Worm (Caenorhabditis elegans) whole organism, mixed stage, embryonic: ENCODE results near the gene atg-16.1.
A peak's percentile ranks its signal among the peaks of the same experiment; 100 is the strongest.

Experiments used
- M03D4.4 ChIP-seq: sonication (generic microtip); optimal IDR thresholded peaks from 2 replicates; lab custom pipeline; 2017; ENCODE audit warnings: mild to moderate bottlenecking, missing genetic modification characterization, missing compliant biosample characterization
- bed-3 ChIP-seq: fragments of 200-800 bp; sonication (Bioruptor generic); optimal IDR thresholded peaks from 3 replicates; lab custom pipeline; 2018; ENCODE audit warnings: mild to moderate bottlenecking, missing genetic modification characterization, moderate library complexity, missing compliant biosample characterization
- blmp-1 ChIP-seq: fragments of 150-350 bp; optimal IDR thresholded peaks from 2 replicates; lab custom pipeline; 2014; ENCODE audit warnings: missing biosample characterization, missing genetic modification characterization
- ceh-39 ChIP-seq: fragments of 150-350 bp; optimal IDR thresholded peaks from 2 replicates; lab custom pipeline; 2014; ENCODE audit warnings: missing biosample characterization, missing genetic modification characterization
- ceh-43 ChIP-seq: fragments of 200-800 bp; sonication (Bioruptor generic); optimal IDR thresholded peaks from 2 replicates; lab custom pipeline; 2018; ENCODE audit warnings: mild to moderate bottlenecking, missing genetic modification characterization, moderate library complexity, missing compliant biosample characterization
- ces-1 ChIP-seq: fragments of 150-350 bp; optimal IDR thresholded peaks from 2 replicates; lab custom pipeline; 2014; ENCODE audit warnings: missing biosample characterization, missing genetic modification reagents, missing genetic modification characterization
- cnd-1 ChIP-seq: fragments of 200-800 bp; sonication (Bioruptor generic); optimal IDR thresholded peaks from 2 replicates; lab custom pipeline; 2018; ENCODE audit warnings: mild to moderate bottlenecking, missing genetic modification characterization, missing compliant biosample characterization
- drap-1 ChIP-seq: fragments of 200-800 bp; sonication (Bioruptor generic); optimal IDR thresholded peaks from 3 replicates; lab custom pipeline; 2018; ENCODE audit warnings: mild to moderate bottlenecking, missing genetic modification characterization, missing compliant biosample characterization
- elt-1 ChIP-seq: sonication (generic microtip); optimal IDR thresholded peaks from 2 replicates; lab custom pipeline; 2017; ENCODE audit warnings: missing genetic modification characterization, mild to moderate bottlenecking, missing compliant biosample characterization, antibody characterized with exemption, moderate library complexity, borderline replicate concordance; ENCODE audit not compliant: insufficient read depth
- elt-3 ChIP-seq: fragments of 150-350 bp; optimal IDR thresholded peaks from 2 replicates; lab custom pipeline; 2014; ENCODE audit warnings: missing biosample characterization, missing genetic modification characterization
- flh-1 ChIP-seq: fragments of 200-800 bp; sonication (Bioruptor generic); optimal IDR thresholded peaks from 2 replicates; lab custom pipeline; 2018; ENCODE audit warnings: mild to moderate bottlenecking, missing genetic modification characterization, moderate library complexity, missing compliant biosample characterization
- ham-2 ChIP-seq: fragments of 200-800 bp; sonication (Bioruptor generic); optimal IDR thresholded peaks from 2 replicates; lab custom pipeline; 2018; ENCODE audit warnings: mild to moderate bottlenecking, missing genetic modification characterization, missing compliant biosample characterization
- hlh-1 ChIP-seq: fragments of 150-350 bp; optimal IDR thresholded peaks from 2 replicates; lab custom pipeline; 2014; ENCODE audit warnings: missing biosample characterization, missing genetic modification reagents, missing genetic modification characterization
- lin-13 ChIP-seq: fragments of 150-350 bp; optimal IDR thresholded peaks from 2 replicates; lab custom pipeline; 2014; ENCODE audit warnings: missing biosample characterization, missing genetic modification characterization
- lin-32 ChIP-seq: fragments of 200-800 bp; sonication (Bioruptor generic); optimal IDR thresholded peaks from 2 replicates; lab custom pipeline; 2018; ENCODE audit warnings: mild to moderate bottlenecking, missing genetic modification characterization, missing compliant biosample characterization
- lsy-2 ChIP-seq: fragments of 150-350 bp; optimal IDR thresholded peaks from 2 replicates; lab custom pipeline; 2014; ENCODE audit warnings: missing biosample characterization, missing genetic modification characterization
- mab-5 ChIP-seq: fragments of 150-350 bp; optimal IDR thresholded peaks from 2 replicates; lab custom pipeline; 2014; ENCODE audit warnings: missing biosample characterization, missing genetic modification characterization
- mep-1 ChIP-seq: fragments of 150-350 bp; optimal IDR thresholded peaks from 2 replicates; lab custom pipeline; 2017; ENCODE audit warnings: missing biosample characterization, missing genetic modification reagents, missing genetic modification characterization, inconsistent platforms
- mls-2 ChIP-seq: sonication (generic microtip); optimal IDR thresholded peaks from 2 replicates; lab custom pipeline; 2016; ENCODE audit warnings: mild to moderate bottlenecking, missing genetic modification characterization, moderate library complexity, missing compliant biosample characterization
- nhr-12 ChIP-seq: fragments of 150-350 bp; optimal IDR thresholded peaks from 2 replicates; lab custom pipeline; 2014; ENCODE audit warnings: missing biosample characterization, missing genetic modification characterization
- nhr-2 ChIP-seq: fragments of 150-350 bp; optimal IDR thresholded peaks from 2 replicates; lab custom pipeline; 2014; ENCODE audit warnings: missing biosample characterization, missing genetic modification characterization
- nhr-237 ChIP-seq: fragments of 150-350 bp; optimal IDR thresholded peaks from 2 replicates; lab custom pipeline; 2014; ENCODE audit warnings: missing biosample characterization, missing genetic modification characterization
- nhr-28 ChIP-seq: fragments of 150-350 bp; optimal IDR thresholded peaks from 2 replicates; lab custom pipeline; 2014; ENCODE audit warnings: missing biosample characterization, missing genetic modification characterization
- nhr-76 ChIP-seq: sonication (generic microtip); optimal IDR thresholded peaks from 2 replicates; lab custom pipeline; 2017; ENCODE audit warnings: missing biosample characterization, missing genetic modification characterization
- pha-4 ChIP-seq: fragments of 150-350 bp; optimal IDR thresholded peaks from 2 replicates; lab custom pipeline; 2018; ENCODE audit warnings: missing biosample characterization, missing genetic modification reagents, missing genetic modification characterization
- sem-2 ChIP-seq: fragments of 200-800 bp; sonication (Bioruptor generic); optimal IDR thresholded peaks from 2 replicates; lab custom pipeline; 2018; ENCODE audit warnings: mild to moderate bottlenecking, missing genetic modification characterization, missing compliant biosample characterization
- snpc-4 ChIP-seq: fragments of 150-350 bp; optimal IDR thresholded peaks from 2 replicates; lab custom pipeline; 2014; ENCODE audit warnings: missing biosample characterization, missing genetic modification characterization
- sptf-1 ChIP-seq: sonication (generic microtip); optimal IDR thresholded peaks from 2 replicates; lab custom pipeline; 2017; ENCODE audit warnings: mild to moderate bottlenecking, missing genetic modification characterization, moderate library complexity, missing compliant biosample characterization
- tbx-8 ChIP-seq: fragments of 200-800 bp; sonication (Bioruptor generic); optimal IDR thresholded peaks from 2 replicates; lab custom pipeline; 2018; ENCODE audit warnings: mild to moderate bottlenecking, missing genetic modification characterization, moderate library complexity, missing compliant biosample characterization
- unc-120 ChIP-seq: sonication (generic microtip); optimal IDR thresholded peaks from 2 replicates; lab custom pipeline; 2017; ENCODE audit warnings: missing genetic modification characterization, missing compliant biosample characterization; ENCODE audit not compliant: poor library complexity, severe bottlenecking
- unc-39 ChIP-seq: fragments of 150-350 bp; optimal IDR thresholded peaks from 2 replicates; lab custom pipeline; 2014; ENCODE audit warnings: missing biosample characterization, missing genetic modification characterization
- unc-62 ChIP-seq: fragments of 150-350 bp; optimal IDR thresholded peaks from 2 replicates; lab custom pipeline; 2014; ENCODE audit warnings: missing biosample characterization, missing genetic modification reagents, missing genetic modification characterization
- zip-8 ChIP-seq: fragments of 150-350 bp; optimal IDR thresholded peaks from 2 replicates; lab custom pipeline; 2014; ENCODE audit warnings: missing biosample characterization, missing genetic modification characterization
- ztf-11 ChIP-seq: fragments of 150-350 bp; optimal IDR thresholded peaks from 2 replicates; lab custom pipeline; 2014; ENCODE audit warnings: missing biosample characterization, missing genetic modification characterization

atg-16.1 gene

DNA sequence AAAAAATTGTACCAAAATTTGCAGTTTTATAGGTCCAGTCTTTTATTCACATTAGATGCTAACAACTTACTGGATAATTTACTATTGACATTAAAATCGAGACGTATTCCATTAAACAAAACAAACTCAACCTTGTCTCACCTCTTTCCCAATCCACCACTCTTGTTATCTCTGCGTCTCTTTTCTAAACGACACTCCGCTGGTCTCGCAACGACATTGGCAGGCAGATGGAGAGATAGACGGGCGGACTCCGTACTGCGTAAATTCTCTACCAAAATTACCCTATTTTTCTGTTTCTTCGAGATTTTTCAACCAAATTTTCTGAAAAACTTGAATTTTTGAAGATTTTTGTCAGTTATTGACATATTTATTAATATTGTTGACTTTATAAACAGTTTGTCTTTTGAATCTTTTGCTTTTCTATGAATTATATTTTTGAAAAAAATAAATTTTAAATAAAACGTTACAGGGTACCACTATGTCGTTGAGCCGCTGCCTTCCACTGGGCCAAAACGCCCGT is 7.1 kb upstream of the atg-16.1 start, which contains the start of gene asb-2:
TSS of gene asb-2 (plus strand) at position 470 of the 520 bp plus-strand sequence.
- TF ChIP-seq ces-1 (GFP tag; lab: Kevin White, UChicago) = peak; percentile 34
- no peak for TF ChIP-seq nhr-76 (tag; lab: Kevin White, UChicago)
- TF ChIP-seq pha-4 = peak; percentile 88
- TF ChIP-seq lsy-2 (tag; lab: Kevin White, UChicago) = peak; percentile 78
- no peak for TF ChIP-seq drap-1 (GFP tag; lab: Kevin White, UChicago)
- peak; percentile 61 for TF ChIP-seq hlh-1
- TF ChIP-seq tbx-8 (GFP tag; lab: Kevin White, UChicago) = no peak
- peak; percentile 77 for TF ChIP-seq nhr-237 (tag; lab: Kevin White, UChicago)
- TF ChIP-seq mep-1 (tag; lab: Kevin White, UChicago) = peak; percentile 95
- TF ChIP-seq unc-62 (GFP tag; lab: Kevin White, UChicago) = peak; percentile 65
- TF ChIP-seq lin-13 (tag; lab: Kevin White, UChicago) = peak; percentile 89
- TF ChIP-seq ceh-39 (tag; lab: Kevin White, UChicago) = peak; percentile 39
- no peak for TF ChIP-seq ceh-43 (GFP tag; lab: Kevin White, UChicago)
- TF ChIP-seq M03D4.4 (tag; lab: Kevin White, UChicago) = no peak
- no peak for TF ChIP-seq snpc-4 (tag; lab: Kevin White, UChicago)
- TF ChIP-seq elt-3 (tag; lab: Kevin White, UChicago) = no peak
- TF ChIP-seq elt-1 (tag; lab: Kevin White, UChicago) = no peak
- peak; percentile 44 for TF ChIP-seq unc-120

DNA sequence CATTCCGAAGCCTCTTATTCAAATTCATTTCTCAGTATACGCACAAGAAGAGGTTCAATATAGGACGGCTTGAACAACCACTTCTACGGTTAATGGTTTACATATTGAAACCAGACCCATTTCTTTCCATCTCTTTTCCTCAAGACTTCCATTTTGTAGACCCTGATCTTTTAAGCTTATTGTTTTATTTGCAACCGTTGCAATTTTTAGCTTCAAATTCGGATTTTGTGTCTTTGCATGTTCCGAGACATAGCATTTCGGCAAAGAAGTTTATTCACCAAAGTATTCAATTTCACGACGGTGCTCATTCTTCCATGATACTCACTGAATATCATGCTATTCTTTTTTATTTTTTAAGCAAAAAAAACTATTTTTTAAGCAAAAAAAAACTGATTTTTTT is 4.0 kb upstream of the atg-16.1 start, which contains the start of gene nmur-3:
TSS of gene nmur-3 (plus strand) at position 301 of the 400 bp plus-strand sequence.
- TF ChIP-seq nhr-76 (tag; lab: Kevin White, UChicago) (no peak), lin-32 (no peak), ztf-11 (tag; lab: Kevin White, UChicago) (no peak), mab-5 (tag; lab: Kevin White, UChicago) (no peak), nhr-28 (tag; lab: Kevin White, UChicago) (no peak), ceh-39 (tag; lab: Kevin White, UChicago) (no peak), elt-3 (tag; lab: Kevin White, UChicago) (no peak), flh-1 (GFP tag; lab: Kevin White, UChicago) (no peak), unc-39 (tag; lab: Kevin White, UChicago) (no peak), nhr-237 (tag; lab: Kevin White, UChicago) (no peak), snpc-4 (tag; lab: Kevin White, UChicago) (no peak), nhr-2 (no peak), unc-62 (GFP tag; lab: Kevin White, UChicago) (no peak), mls-2 (tag; lab: Kevin White, UChicago) (no peak), elt-1 (tag; lab: Kevin White, UChicago) (no peak)
- TF ChIP-seq, all 35 proteins: peak for 0

DNA sequence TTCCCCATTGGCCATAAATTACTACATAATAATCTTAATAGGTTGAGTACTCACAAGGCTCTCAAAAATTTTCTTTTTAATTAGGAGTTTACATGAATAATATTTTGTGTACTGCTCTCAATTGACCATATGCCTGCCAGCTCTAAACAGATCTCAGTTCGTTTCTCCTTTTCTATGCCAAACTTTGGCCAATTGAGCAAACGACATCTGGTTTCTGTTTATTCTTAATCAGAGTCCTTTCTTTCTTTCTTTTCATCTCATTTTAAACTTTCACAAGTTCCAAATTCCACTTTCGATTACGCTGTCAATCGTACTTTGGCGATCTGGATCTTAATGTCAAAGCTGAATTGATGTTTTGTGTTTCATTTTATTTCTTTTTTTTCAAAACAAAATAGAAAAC is 2.1 kb upstream of the atg-16.1 start:
- TF ChIP-seq nhr-12 (no peak), sem-2 (no peak), mep-1 (tag; lab: Kevin White, UChicago) (no peak), unc-39 (tag; lab: Kevin White, UChicago) (no peak), lin-32 (no peak), lin-13 (tag; lab: Kevin White, UChicago) (no peak), zip-8 (tag; lab: Kevin White, UChicago) (no peak), mls-2 (tag; lab: Kevin White, UChicago) (no peak), nhr-76 (tag; lab: Kevin White, UChicago) (no peak), M03D4.4 (tag; lab: Kevin White, UChicago) (no peak), cnd-1 (tag; lab: Kevin White, UChicago) (no peak), unc-62 (GFP tag; lab: Kevin White, UChicago) (no peak), ceh-43 (GFP tag; lab: Kevin White, UChicago) (no peak), ces-1 (GFP tag; lab: Kevin White, UChicago) (no peak), ham-2 (GFP tag; lab: Kevin White, UChicago) (no peak), sptf-1 (tag; lab: Kevin White, UChicago) (no peak)

DNA sequence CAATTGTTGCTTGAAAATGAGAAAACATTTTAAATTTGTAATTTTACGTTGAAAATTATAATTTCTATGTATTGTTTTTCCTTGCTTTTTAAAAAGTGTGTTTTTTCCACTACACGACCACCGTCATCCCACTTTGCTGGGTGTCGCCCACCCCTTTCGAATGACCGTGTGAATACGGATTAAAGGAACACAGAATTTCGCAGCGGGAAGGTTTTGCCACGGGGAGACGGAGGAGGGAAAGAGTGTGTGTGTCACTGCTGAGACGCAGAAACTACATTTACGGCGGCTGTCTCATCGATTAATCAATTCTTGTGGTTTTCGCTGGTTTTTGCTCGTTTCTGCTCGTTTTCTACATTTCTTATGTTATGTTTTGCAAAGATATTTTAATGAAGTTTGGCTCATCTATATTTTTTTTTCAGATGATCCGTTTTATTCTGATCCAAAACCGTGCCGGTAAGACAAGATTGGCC is 4.4 kb downstream of the atg-16.1 start, which contains the start of gene aps-2:
TSS of gene aps-2 (plus strand) at position 420 of the 470 bp plus-strand sequence.
- TF ChIP-seq cnd-1 (tag; lab: Kevin White, UChicago) = peak; percentile 34
- TF ChIP-seq hlh-1 = peak; percentile 50
- no peak for TF ChIP-seq lsy-2 (tag; lab: Kevin White, UChicago)
- no peak for TF ChIP-seq bed-3
- TF ChIP-seq flh-1 (GFP tag; lab: Kevin White, UChicago) = no peak
- no peak for TF ChIP-seq mep-1 (tag; lab: Kevin White, UChicago)
- TF ChIP-seq elt-1 (tag; lab: Kevin White, UChicago) = no peak
- TF ChIP-seq snpc-4 (tag; lab: Kevin White, UChicago) = no peak
- no peak for TF ChIP-seq tbx-8 (GFP tag; lab: Kevin White, UChicago)
- no peak for TF ChIP-seq nhr-76 (tag; lab: Kevin White, UChicago)
- TF ChIP-seq unc-39 (tag; lab: Kevin White, UChicago) = no peak
- no peak for TF ChIP-seq nhr-28 (tag; lab: Kevin White, UChicago)
- peak; percentile 33 for TF ChIP-seq mls-2 (tag; lab: Kevin White, UChicago)
- no peak for TF ChIP-seq ceh-43 (GFP tag; lab: Kevin White, UChicago)
- peak; percentile 19 for TF ChIP-seq pha-4
- no peak for TF ChIP-seq zip-8 (tag; lab: Kevin White, UChicago)
- no peak for TF ChIP-seq nhr-12
- TF ChIP-seq sptf-1 (tag; lab: Kevin White, UChicago) = peak; percentile 37
- peak; percentile 57 for TF ChIP-seq ces-1 (GFP tag; lab: Kevin White, UChicago)
- TF ChIP-seq lin-32 = no peak
- no peak for TF ChIP-seq blmp-1 (tag; lab: Kevin White, UChicago)
- no peak for TF ChIP-seq mab-5 (tag; lab: Kevin White, UChicago)
- TF ChIP-seq M03D4.4 (tag; lab: Kevin White, UChicago) = no peak
- no peak for TF ChIP-seq elt-3 (tag; lab: Kevin White, UChicago)
- TF ChIP-seq unc-120 = peak; percentile 53
- TF ChIP-seq nhr-237 (tag; lab: Kevin White, UChicago) = no peak
- TF ChIP-seq ceh-39 (tag; lab: Kevin White, UChicago) = no peak
- no peak for TF ChIP-seq drap-1 (GFP tag; lab: Kevin White, UChicago)
- no peak for TF ChIP-seq unc-62 (GFP tag; lab: Kevin White, UChicago)
- no peak for TF ChIP-seq lin-13 (tag; lab: Kevin White, UChicago)
- TF ChIP-seq sem-2 = no peak
- no peak for TF ChIP-seq ham-2 (GFP tag; lab: Kevin White, UChicago)
